Worm (Caenorhabditis elegans) whole organism, L3 larva: Measurements from ENCODE around the gene ZK829.3.

Experiments used
- eor-1 ChIP-seq, 2 experiments: fragments of 150-350 bp; optimal IDR thresholded peaks; 2 replicates each; lab custom pipeline; 2014 to 2018; ENCODE audit warnings: missing biosample characterization in 2 of 2, missing genetic modification characterization in 2 of 2
- nhr-11 ChIP-seq: fragments of 150-350 bp; optimal IDR thresholded peaks from 2 replicates; lab custom pipeline; 2014; ENCODE audit warnings: missing biosample characterization, missing genetic modification characterization
- nhr-237 ChIP-seq: fragments of 150-350 bp; optimal IDR thresholded peaks from 2 replicates; lab custom pipeline; 2014; ENCODE audit warnings: missing biosample characterization, missing genetic modification characterization
- pha-4 ChIP-seq: fragments of 150-350 bp; optimal IDR thresholded peaks from 2 replicates; lab custom pipeline; 2014; ENCODE audit warnings: missing biosample characterization, missing genetic modification reagents, missing genetic modification characterization
- snpc-4 ChIP-seq: fragments of 150-350 bp; optimal IDR thresholded peaks from 2 replicates; lab custom pipeline; 2014; ENCODE audit warnings: missing biosample characterization, missing genetic modification characterization
- unc-39 ChIP-seq: sonication (generic microtip); optimal IDR thresholded peaks from 4 replicates; lab custom pipeline; 2017; ENCODE audit warnings: missing biosample characterization, missing genetic modification characterization

- TF ChIP-seq snpc-4 (tag; lab: Kevin White, UChicago) (no peak), nhr-237 (tag; lab: Kevin White, UChicago) (no peak), nhr-11 (tag; lab: Kevin White, UChicago) (no peak), unc-39 (tag; lab: Kevin White, UChicago) (no peak), eor-1 (tag; optimal IDR thresholded peaks at IDR 0.05; lab: Kevin White, UChicago) (no peak), pha-4 (tag; lab: Kevin White, UChicago) (no peak)
Observed at ce11 chrIV:11902832-11903231, 42.7 kb downstream of the ZK829.3 start.
